Fruit fly (Drosophila melanogaster) Kc167 (cell line): ENCODE measurements around the gene Ttc1.

Source experiments
- Myc ChIP-seq: fragments of >200 bp; optimal IDR thresholded peaks from 2 replicates; lab custom pipeline; 2017; ENCODE audit warnings: missing external identifiers
- Sin3A ChIP-seq: fragments of >200 bp; optimal IDR thresholded peaks from 2 replicates; lab custom pipeline; 2018; ENCODE audit warnings: missing external identifiers
- h ChIP-seq: fragments of >200 bp; optimal IDR thresholded peaks from 3 replicates; lab custom pipeline; 2018; ENCODE audit warnings: missing external identifiers
- insv ChIP-seq: fragments of >200 bp; optimal IDR thresholded peaks from 3 replicates; lab custom pipeline; 2018; ENCODE audit warnings: missing external identifiers
- psq ChIP-seq: fragments of >200 bp; optimal IDR thresholded peaks from 2 replicates; lab custom pipeline; 2017; ENCODE audit warnings: missing external identifiers
- ttk ChIP-seq: sonication (Bioruptor generic); optimal IDR thresholded peaks from 2 replicates; lab custom pipeline; 2017; ENCODE audit warnings: missing external identifiers

Gene Ttc1

dm6 chr3R:16396565-16396964, 46.2 kb downstream of the Ttc1 start:
- TF ChIP-seq ttk = no peak
- TF ChIP-seq insv (lab: Kevin White, UChicago) = no peak
- TF ChIP-seq psq = no peak
- TF ChIP-seq Sin3A (lab: Kevin White, UChicago) = no peak
- TF ChIP-seq h (lab: Kevin White, UChicago) = no peak
- no peak for TF ChIP-seq Myc (lab: Kevin White, UChicago)

dm6 chr3R:16395448-16395847, 47.4 kb downstream of the Ttc1 start:
- TF ChIP-seq Myc (lab: Kevin White, UChicago) = no peak
- no peak for TF ChIP-seq ttk
- TF ChIP-seq psq = no peak
- no peak for TF ChIP-seq h (lab: Kevin White, UChicago)
- no peak for TF ChIP-seq Sin3A (lab: Kevin White, UChicago)
- TF ChIP-seq insv (lab: Kevin White, UChicago) = no peak

- TF ChIP-seq Myc (lab: Kevin White, UChicago) (no peak), Sin3A (lab: Kevin White, UChicago) (no peak), psq (no peak), h (lab: Kevin White, UChicago) (no peak), ttk (no peak), insv (lab: Kevin White, UChicago) (no peak)
Observed at dm6 chr3R:16394531-16394930, 48.3 kb downstream of the Ttc1 start.
